Worm (Caenorhabditis elegans) whole organism, L4 larva: Measurements from ENCODE around the gene atgp-2.

ENCODE experiments used
- D1046.2 ChIP-seq: fragments of 200-800 bp; sonication (Bioruptor generic); IDR thresholded peaks from 2 replicates; pipeline ENCODE4 v1.3.6; 2022; ENCODE audit warnings: missing genetic modification characterization, missing compliant biosample characterization
- F37D6.2 ChIP-seq: sonication (generic microtip); optimal IDR thresholded peaks from 2 replicates; lab custom pipeline; 2016; ENCODE audit warnings: mild to moderate bottlenecking, missing genetic modification characterization, missing compliant biosample characterization
- F44E2.7 ChIP-seq: fragments of 200-800 bp; sonication (Bioruptor generic); IDR thresholded peaks from 2 replicates; pipeline ENCODE4 v2.1.2; 2022; ENCODE audit warnings: missing genetic modification characterization, missing compliant biosample characterization
- ama-1 ChIP-seq: fragments of 150-350 bp; optimal IDR thresholded peaks from 2 replicates; lab custom pipeline; 2014; ENCODE audit warnings: inconsistent platforms, mixed read lengths
- ceh-82 ChIP-seq: sonication (generic microtip); optimal IDR thresholded peaks from 2 replicates; lab custom pipeline; 2017; ENCODE audit warnings: missing biosample characterization, missing genetic modification characterization
- cey-2 ChIP-seq: sonication (generic microtip); optimal IDR thresholded peaks from 3 replicates; lab custom pipeline; 2017; ENCODE audit warnings: missing genetic modification characterization, mild to moderate bottlenecking, missing compliant biosample characterization, antibody characterized with exemption, borderline replicate concordance; ENCODE audit not compliant: insufficient read depth
- daf-12 ChIP-seq: fragments of 150-350 bp; optimal IDR thresholded peaks from 2 replicates; lab custom pipeline; 2014; ENCODE audit warnings: missing biosample characterization, missing genetic modification reagents, missing genetic modification characterization
- daf-8 ChIP-seq: fragments of 200-800 bp; sonication (Bioruptor generic); IDR thresholded peaks from 2 replicates; pipeline ENCODE4 v1.3.6; 2022; ENCODE audit warnings: missing genetic modification characterization, missing compliant biosample characterization
- dmd-8 ChIP-seq: fragments of 200-800 bp; sonication (Bioruptor generic); IDR thresholded peaks from 2 replicates; pipeline ENCODE4 v1.3.6; 2022; ENCODE audit warnings: missing genetic modification characterization, missing compliant biosample characterization
- dve-1 ChIP-seq: sonication (generic microtip); optimal IDR thresholded peaks from 2 replicates; lab custom pipeline; 2017; ENCODE audit warnings: antibody characterized with exemption, mild to moderate bottlenecking, missing genetic modification characterization, missing compliant biosample characterization; ENCODE audit not compliant: insufficient read depth
- egl-43 ChIP-seq: fragments of 200-800 bp; sonication (Bioruptor generic); IDR thresholded peaks from 2 replicates; pipeline ENCODE4 v1.3.6; 2022; ENCODE audit warnings: missing genetic modification reagents, missing genetic modification characterization, missing compliant biosample characterization
- hif-1 ChIP-seq, 2 experiments: sonication (generic microtip); optimal IDR thresholded peaks; 2 replicates each; lab custom pipeline; 2016 to 2017; ENCODE audit warnings: missing compliant biosample characterization in 2 of 2, missing genetic modification characterization in 2 of 2, missing genetic modification reagents in 2 of 2, missing genotype in 2 of 2, mild to moderate bottlenecking in 1 of 2
- hlh-11 ChIP-seq: fragments of 200-800 bp; sonication (Bioruptor generic); optimal IDR thresholded peaks from 2 replicates; lab custom pipeline; 2018; ENCODE audit warnings: mild to moderate bottlenecking, missing genetic modification characterization, missing compliant biosample characterization
- hmg-1.1 ChIP-seq: fragments of 200-800 bp; sonication (Bioruptor generic); IDR thresholded peaks from 2 replicates; pipeline ENCODE4 v1.3.6; 2022; ENCODE audit warnings: missing genetic modification reagents, missing genetic modification characterization, missing compliant biosample characterization
- jun-1 ChIP-seq: fragments of 150-350 bp; optimal IDR thresholded peaks from 2 replicates; lab custom pipeline; 2014; ENCODE audit warnings: missing biosample characterization, missing genetic modification reagents, missing genetic modification characterization
- lin-1 ChIP-seq: fragments of 200-800 bp; sonication (Bioruptor generic); IDR thresholded peaks from 2 replicates; pipeline ENCODE4 v1.3.6; 2022; ENCODE audit warnings: missing genetic modification reagents, missing genetic modification characterization, missing compliant biosample characterization
- lin-38 ChIP-seq: fragments of 200-800 bp; sonication (Bioruptor generic); IDR thresholded peaks from 2 replicates; pipeline ENCODE4 v1.3.6; 2022; ENCODE audit warnings: missing genetic modification reagents, missing genetic modification characterization, missing compliant biosample characterization
- lin-39 ChIP-seq: fragments of 150-350 bp; optimal IDR thresholded peaks from 2 replicates; lab custom pipeline; 2014; ENCODE audit warnings: missing biosample characterization, missing genetic modification reagents, missing genetic modification characterization
- lir-3 ChIP-seq: sonication (generic microtip); optimal IDR thresholded peaks from 2 replicates; lab custom pipeline; 2016; ENCODE audit warnings: mild to moderate bottlenecking, missing genetic modification characterization, missing compliant biosample characterization
- lsy-2 ChIP-seq, 2 experiments: fragments of 150-350 bp in 1 of 2; sonication (generic microtip) in 1 of 2; optimal IDR thresholded peaks; 2 replicates each; lab custom pipeline; 2014 to 2017; ENCODE audit warnings: missing biosample characterization in 2 of 2, missing genetic modification characterization in 2 of 2
- madf-5 ChIP-seq, 2 experiments: fragments of 200-800 bp; sonication (Bioruptor generic); IDR thresholded peaks; 2 replicates each; pipeline ENCODE4 v1.3.6; 2022; ENCODE audit warnings: missing compliant biosample characterization in 2 of 2, missing genetic modification characterization in 2 of 2
- madf-9 ChIP-seq: fragments of 200-800 bp; sonication (Bioruptor generic); conservative IDR thresholded peaks from 2 replicates; pipeline ENCODE4 v1.3.6; 2022; ENCODE audit warnings: missing genetic modification reagents, missing genetic modification characterization, missing compliant biosample characterization
- mdl-1 ChIP-seq, 2 experiments: fragments of 150-350 bp in 1 of 2; sonication (generic microtip) in 1 of 2; optimal IDR thresholded peaks; 2 replicates each; lab custom pipeline; 2014 to 2017; ENCODE audit warnings: missing biosample characterization in 2 of 2, missing genetic modification characterization in 2 of 2
- mes-2 ChIP-seq: sonication (generic microtip); optimal IDR thresholded peaks from 2 replicates; lab custom pipeline; 2016; ENCODE audit warnings: missing genotype, mild to moderate bottlenecking, missing genetic modification characterization, missing compliant biosample characterization; ENCODE audit not compliant: poor library complexity, severe bottlenecking
- nhr-111 ChIP-seq: fragments of 200-800 bp; sonication (Bioruptor generic); optimal IDR thresholded peaks from 2 replicates; lab custom pipeline; 2018; ENCODE audit warnings: mild to moderate bottlenecking, missing genetic modification characterization, missing compliant biosample characterization
- nhr-237 ChIP-seq: sonication (generic microtip); optimal IDR thresholded peaks from 2 replicates; lab custom pipeline; 2017; ENCODE audit warnings: missing biosample characterization, missing genetic modification characterization
- nhr-25 ChIP-seq: sonication (generic microtip); optimal IDR thresholded peaks from 2 replicates; lab custom pipeline; 2017; ENCODE audit warnings: missing genetic modification characterization, mild to moderate bottlenecking, missing compliant biosample characterization, antibody characterized with exemption, moderate library complexity, borderline replicate concordance; ENCODE audit not compliant: insufficient read depth
- nhr-28 ChIP-seq: fragments of 150-350 bp; optimal IDR thresholded peaks from 2 replicates; lab custom pipeline; 2014; ENCODE audit warnings: missing biosample characterization, missing genetic modification characterization
- nhr-41 ChIP-seq: fragments of 200-800 bp; sonication (Bioruptor generic); IDR thresholded peaks from 2 replicates; pipeline ENCODE4 v1.3.6; 2022; ENCODE audit warnings: missing genetic modification reagents, missing genetic modification characterization, missing compliant biosample characterization
- nhr-42 ChIP-seq: fragments of 200-800 bp; sonication (Bioruptor generic); IDR thresholded peaks from 2 replicates; pipeline ENCODE4 v1.3.6; 2022; ENCODE audit warnings: missing genetic modification characterization, missing compliant biosample characterization
- nhr-48 ChIP-seq: sonication (generic microtip); optimal IDR thresholded peaks from 2 replicates; lab custom pipeline; 2016; ENCODE audit warnings: mild to moderate bottlenecking, missing genetic modification characterization, missing compliant biosample characterization
- nhr-6 ChIP-seq: fragments of 150-350 bp; optimal IDR thresholded peaks from 2 replicates; lab custom pipeline; 2014; ENCODE audit warnings: missing biosample characterization, missing genetic modification characterization
- nhr-77 ChIP-seq: fragments of 150-350 bp; optimal IDR thresholded peaks from 2 replicates; lab custom pipeline; 2014; ENCODE audit warnings: missing biosample characterization, missing genetic modification characterization
- pha-4 ChIP-seq, 2 experiments: fragments of 150-350 bp in 1 of 2; fragments of 200-800 bp in 1 of 2; sonication (Bioruptor generic) in 1 of 2; IDR thresholded peaks in 1 of 2; optimal IDR thresholded peaks in 1 of 2; 2 replicates each; pipeline versions ENCODE4 v1.3.6 to Lab custom; 2014 to 2022; ENCODE audit warnings: missing genetic modification characterization in 2 of 2, missing genetic modification reagents in 2 of 2, missing biosample characterization in 1 of 2, missing compliant biosample characterization in 1 of 2
- php-3 ChIP-seq: fragments of 200-800 bp; sonication (Bioruptor generic); IDR thresholded peaks from 2 replicates; pipeline ENCODE4 v1.3.6; 2022; ENCODE audit warnings: missing genetic modification reagents, missing genetic modification characterization, missing compliant biosample characterization
- rbr-2 ChIP-seq: sonication (generic microtip); optimal IDR thresholded peaks from 2 replicates; lab custom pipeline; 2016; ENCODE audit warnings: missing genotype, missing genetic modification characterization, missing compliant biosample characterization
- saeg-2 ChIP-seq: fragments of 200-800 bp; sonication (Bioruptor generic); IDR thresholded peaks from 2 replicates; pipeline ENCODE4 v1.3.6; 2022; ENCODE audit warnings: missing genetic modification reagents, missing genetic modification characterization, missing compliant biosample characterization
- set-16 ChIP-seq: fragments of 200-800 bp; sonication (Bioruptor generic); IDR thresholded peaks from 2 replicates; pipeline ENCODE4 v1.3.6; 2022; ENCODE audit warnings: missing genetic modification reagents, missing genetic modification characterization, missing compliant biosample characterization
- snpc-4 ChIP-seq: fragments of 150-350 bp; optimal IDR thresholded peaks from 2 replicates; lab custom pipeline; 2014; ENCODE audit warnings: missing biosample characterization, missing genetic modification characterization
- spr-1 ChIP-seq: sonication (generic microtip); optimal IDR thresholded peaks from 2 replicates; lab custom pipeline; 2016; ENCODE audit warnings: mild to moderate bottlenecking, missing genetic modification characterization, missing compliant biosample characterization
- spr-3 ChIP-seq: fragments of 200-800 bp; sonication (Bioruptor generic); optimal IDR thresholded peaks from 2 replicates; lab custom pipeline; 2018; ENCODE audit warnings: mild to moderate bottlenecking, missing genetic modification characterization, missing compliant biosample characterization
- unc-62 ChIP-seq, 3 experiments: fragments of 150-350 bp in 1 of 3; sonication (generic microtip); optimal IDR thresholded peaks in 2 of 3; peaks in 1 of 3; 1 replicate in 1 of 3; 2 replicates in 2 of 3; lab custom pipeline; 2014 to 2017; ENCODE audit warnings: missing biosample characterization in 3 of 3, missing genetic modification characterization in 3 of 3, missing genetic modification reagents in 3 of 3, missing genotype in 1 of 3
- zip-2 ChIP-seq: fragments of 150-350 bp; optimal IDR thresholded peaks from 2 replicates; lab custom pipeline; 2014; ENCODE audit warnings: missing biosample characterization, missing genetic modification characterization
- ztf-11 ChIP-seq: fragments of 150-350 bp; optimal IDR thresholded peaks from 2 replicates; lab custom pipeline; 2014; ENCODE audit warnings: missing biosample characterization, missing genetic modification characterization

Gene atgp-2

DNA sequence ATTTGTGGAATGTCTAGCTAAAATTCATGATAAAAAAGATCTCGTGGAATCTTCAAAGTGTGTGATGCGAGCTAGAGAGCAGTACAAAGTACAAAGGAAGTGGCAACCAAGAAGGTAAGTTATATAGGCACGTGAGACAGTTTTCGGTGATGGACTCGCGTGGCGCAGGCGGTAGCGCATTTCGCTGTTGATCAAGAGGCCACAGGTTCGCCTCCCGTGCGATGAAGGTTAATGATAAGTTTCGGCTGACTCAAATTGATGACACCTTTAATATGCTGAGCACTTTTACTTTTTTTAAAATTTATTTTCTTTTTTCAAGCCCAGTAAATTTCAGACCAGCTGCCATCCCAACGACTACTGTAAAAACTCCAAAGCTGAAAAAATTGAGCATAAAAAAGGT, 27.0 kb downstream of the atgp-2 start (continued):
- TF ChIP-seq saeg-2 (GFP tag; lab: Robert Waterston, UW) (peak; percentile 86), unc-62 (GFP tag; optimal IDR thresholded peaks at IDR 0.05 in 1 of 2; lab: Kevin White, UChicago) (peak in 1 of 2 experiments; percentile 96), unc-62 (tag; optimal IDR thresholded peaks at IDR 0.05; lab: Kevin White, UChicago) (no peak), nhr-77 (tag; lab: Kevin White, UChicago) (no peak), mdl-1 (tag; optimal IDR thresholded peaks at IDR 0.05; lab: Kevin White, UChicago) (no peak), snpc-4 (tag; lab: Kevin White, UChicago) (no peak), cey-2 (tag; lab: Kevin White, UChicago) (no peak), mes-2 (tag; lab: Kevin White, UChicago) (peak; percentile 78), rbr-2 (tag; lab: Kevin White, UChicago) (peak; percentile 4), lir-3 (tag; lab: Kevin White, UChicago) (peak; percentile 42), F44E2.7 (GFP tag; lab: Robert Waterston, UW) (peak; percentile 66; the same call in 1 of the 2 replicates), madf-9 (GFP tag; lab: Robert Waterston, UW) (peak; percentile 66; the same call in 1 of the 2 replicates), hlh-11 (tag; lab: Kevin White, UChicago) (peak; percentile 18), nhr-111 (GFP tag; lab: Kevin White, UChicago) (peak; percentile 2), dmd-8 (GFP tag; lab: Robert Waterston, UW) (peak; percentile 93), ama-1 (lab: Kevin White, UChicago) (no peak), ceh-82 (tag; lab: Kevin White, UChicago) (no peak), lsy-2 (tag; optimal IDR thresholded peaks at IDR 0.05; lab: Kevin White, UChicago) (peak in 1 of 2 experiments; percentile 15), daf-8 (no peak), hif-1 (tag; optimal IDR thresholded peaks at IDR 0.05; lab: Kevin White, UChicago) (no peak), zip-2 (tag; lab: Kevin White, UChicago) (no peak), spr-3 (GFP tag; lab: Kevin White, UChicago) (peak; percentile 63), D1046.2 (peak; percentile 86), pha-4 (GFP tag; IDR thresholded peaks at IDR 0.05; lab: Robert Waterston, UW) (peak; percentile 82), pha-4 (tag; optimal IDR thresholded peaks at IDR 0.05; lab: Kevin White, UChicago) (no peak), spr-1 (tag; lab: Kevin White, UChicago) (peak; percentile 14), jun-1 (tag; lab: Kevin White, UChicago) (no peak), lin-39 (tag; lab: Kevin White, UChicago) (no peak), nhr-41 (peak; percentile 82; the same call in 1 of the 2 replicates), lin-38 (GFP tag; lab: Robert Waterston, UW) (peak; percentile 77; the same call in 1 of the 2 replicates), dve-1 (tag; lab: Kevin White, UChicago) (peak; percentile 28), nhr-42 (GFP tag; lab: Robert Waterston, UW) (peak; percentile 81), nhr-28 (no peak), daf-12 (tag; lab: Kevin White, UChicago) (no peak), madf-5 (GFP tag; IDR thresholded peaks at IDR 0.05; lab: Robert Waterston, UW) (peak; percentile 74 to 93; a peak in 3 of 4 replicates), nhr-48 (peak; percentile 48), F37D6.2 (no peak), php-3 (GFP tag; lab: Robert Waterston, UW) (no peak; the same call in 1 of the 2 replicates), nhr-6 (tag; lab: Kevin White, UChicago) (no peak), hmg-1.1 (GFP tag; lab: Robert Waterston, UW) (peak; percentile 58; the same call in 1 of the 2 replicates), ztf-11 (tag; lab: Kevin White, UChicago) (no peak), set-16 (GFP tag; lab: Robert Waterston, UW) (peak; percentile 20; the same call in 1 of the 2 replicates), egl-43 (GFP tag; lab: Robert Waterston, UW) (peak; percentile 92), nhr-25 (tag; lab: Kevin White, UChicago) (no peak), nhr-237 (tag; lab: Kevin White, UChicago) (no peak), lin-1 (peak; percentile 79)
